Fruit fly (Drosophila melanogaster): Measurements from ENCODE around the gene CG13081.

CG13081 gene

dm6 chr2L:19540307-19540706, at the start of gene CG13081:
Gene CG13081 (plus strand): TSS chr2L:19540607.
- no peak for TF ChIP-seq CG10348 (GFP tag; IDR thresholded peaks at IDR 0.05)
- TF ChIP-seq Pif1A (GFP tag; optimal IDR thresholded peaks at IDR 0.05): no peak
- no peak for TF ChIP-seq Ets98B (GFP tag; IDR thresholded peaks at IDR 0.05)
- TF ChIP-seq CG8301 (tag; optimal IDR thresholded peaks at IDR 0.05): no peak
- no peak for TF ChIP-seq D1 (tag; optimal IDR thresholded peaks at IDR 0.05)
- TF ChIP-seq Snoo (tag; optimal IDR thresholded peaks at IDR 0.05): no peak
- TF ChIP-seq CG34367 (tag; optimal IDR thresholded peaks at IDR 0.05): no peak
- TF ChIP-seq rn (GFP tag; IDR thresholded peaks at IDR 0.05): no peak
- no peak for TF ChIP-seq EcR (GFP tag; optimal IDR thresholded peaks at IDR 0.05)
- TF ChIP-seq CG4496 (GFP tag; IDR thresholded peaks at IDR 0.05): no peak
- no peak for TF ChIP-seq CG15710 (tag; optimal IDR thresholded peaks at IDR 0.05)
- no peak for TF ChIP-seq CG32121 (GFP tag; IDR thresholded peaks at IDR 0.05)
- TF ChIP-seq CG13204 (GFP tag; optimal IDR thresholded peaks at IDR 0.05): no peak
- TF ChIP-seq gl (tag; optimal IDR thresholded peaks at IDR 0.05): no peak

dm6 chr2L:19492934-19493686, 47.3 kb upstream of the CG13081 start, which contains the start of the genes swm and Ctu2:
Gene swm (plus strand): TSS chr2L:19493251.
Gene Ctu2 (minus strand): TSS chr2L:19493253.
- TF ChIP-seq CG17806 (tag; optimal IDR thresholded peaks at IDR 0.05) (no peak), gl (tag; optimal IDR thresholded peaks at IDR 0.05) (no peak), Snoo (tag; optimal IDR thresholded peaks at IDR 0.05) (no peak), CG15710 (tag; optimal IDR thresholded peaks at IDR 0.05) (peak; percentile 70), rn (GFP tag; IDR thresholded peaks at IDR 0.05) (no peak), CG32121 (GFP tag; IDR thresholded peaks at IDR 0.05) (peak; percentile 56; the same call in 1 of the 2 replicates), EcR (GFP tag; optimal IDR thresholded peaks at IDR 0.05) (peak; percentile 19), Pif1B (GFP tag; optimal IDR thresholded peaks at IDR 0.05) (no peak), Pif1A (GFP tag; optimal IDR thresholded peaks at IDR 0.05) (no peak), Ets98B (GFP tag; IDR thresholded peaks at IDR 0.05) (no peak; the same call in 1 of the 2 replicates), CG8159 (tag; optimal IDR thresholded peaks at IDR 0.05) (no peak), CG13204 (GFP tag; optimal IDR thresholded peaks at IDR 0.05) (no peak), CG9948 (tag; optimal IDR thresholded peaks at IDR 0.05) (peak; percentile 43), CG14655 (GFP tag; optimal IDR thresholded peaks at IDR 0.05) (no peak)

- TF ChIP-seq D1 (tag; optimal IDR thresholded peaks at IDR 0.05): no peak
- no peak for TF ChIP-seq rn (GFP tag; IDR thresholded peaks at IDR 0.05)
- TF ChIP-seq fd96Ca (GFP tag; IDR thresholded peaks at IDR 0.05): no peak
- no peak for TF ChIP-seq CG4496 (GFP tag; IDR thresholded peaks at IDR 0.05)
- no peak for TF ChIP-seq Pif1A (GFP tag; optimal IDR thresholded peaks at IDR 0.05)
- no peak for TF ChIP-seq Pif1B (GFP tag; optimal IDR thresholded peaks at IDR 0.05)
- TF ChIP-seq CG17806 (tag; optimal IDR thresholded peaks at IDR 0.05): no peak
- TF ChIP-seq CG8301 (tag; optimal IDR thresholded peaks at IDR 0.05): no peak
- no peak for TF ChIP-seq CG34367 (tag; optimal IDR thresholded peaks at IDR 0.05)
- no peak for TF ChIP-seq CG14655 (GFP tag; optimal IDR thresholded peaks at IDR 0.05)
- no peak for TF ChIP-seq Ets98B (GFP tag; IDR thresholded peaks at IDR 0.05)
- no peak for TF ChIP-seq EcR (GFP tag; optimal IDR thresholded peaks at IDR 0.05)
- no peak for TF ChIP-seq CG10348 (GFP tag; IDR thresholded peaks at IDR 0.05)
- no peak for TF ChIP-seq CG8159 (tag; optimal IDR thresholded peaks at IDR 0.05)
- TF ChIP-seq CG32121 (GFP tag; IDR thresholded peaks at IDR 0.05): no peak
- TF ChIP-seq CG12605 (GFP tag; IDR thresholded peaks at IDR 0.05): no peak
- no peak for TF ChIP-seq CG13204 (GFP tag; optimal IDR thresholded peaks at IDR 0.05)
Measured at dm6 chr2L:19497983-19498382, 42.4 kb upstream of the CG13081 start, which contains the start of gene Top3alpha. Gene Top3alpha (plus strand): TSS chr2L:19498168.

- TF ChIP-seq fd96Ca (GFP tag; IDR thresholded peaks at IDR 0.05) (no peak), CG17806 (tag; optimal IDR thresholded peaks at IDR 0.05) (no peak), CG13204 (GFP tag; optimal IDR thresholded peaks at IDR 0.05) (no peak), CG32121 (GFP tag; IDR thresholded peaks at IDR 0.05) (no peak), EcR (GFP tag; optimal IDR thresholded peaks at IDR 0.05) (no peak), gl (tag; optimal IDR thresholded peaks at IDR 0.05) (no peak), CG8159 (tag; optimal IDR thresholded peaks at IDR 0.05) (no peak), D1 (tag; optimal IDR thresholded peaks at IDR 0.05) (no peak), Snoo (tag; optimal IDR thresholded peaks at IDR 0.05) (no peak), CG34367 (tag; optimal IDR thresholded peaks at IDR 0.05) (no peak), rn (GFP tag; IDR thresholded peaks at IDR 0.05) (no peak), Pif1B (GFP tag; optimal IDR thresholded peaks at IDR 0.05) (no peak), Pif1A (GFP tag; optimal IDR thresholded peaks at IDR 0.05) (no peak), CG9948 (tag; optimal IDR thresholded peaks at IDR 0.05) (no peak), CG14655 (GFP tag; optimal IDR thresholded peaks at IDR 0.05) (no peak), CG15710 (tag; optimal IDR thresholded peaks at IDR 0.05) (no peak), CG8301 (tag; optimal IDR thresholded peaks at IDR 0.05) (no peak)
Measured at dm6 chr2L:19506323-19506722, 34.1 kb upstream of the CG13081 start.

dm6 chr2L:19508361-19508918, 32.0 kb upstream of the CG13081 start, which contains the start of gene cyst:
Gene cyst (minus strand): TSS chr2L:19508764.
- TF ChIP-seq CG4496 (GFP tag; IDR thresholded peaks at IDR 0.05) (0 out of 3 replicates have a peak, but pooled peaks have one; percentile 14), CG14655 (GFP tag; optimal IDR thresholded peaks at IDR 0.05) (no peak), CG12605 (GFP tag; IDR thresholded peaks at IDR 0.05) (no peak), CG9948 (tag; optimal IDR thresholded peaks at IDR 0.05) (no peak), CG32121 (GFP tag; IDR thresholded peaks at IDR 0.05) (no peak), EcR (GFP tag; optimal IDR thresholded peaks at IDR 0.05) (no peak)

All from whole organism, pupa.